Worm (Caenorhabditis elegans) whole organism, early embryonic: Measurements from ENCODE around the gene srd-69.
A peak's percentile ranks its signal among the peaks of the same experiment; 100 is the strongest.

Source experiments
- B0310.2 ChIP-seq: sonication (generic microtip); optimal IDR thresholded peaks from 2 replicates; lab custom pipeline; 2016; ENCODE audit warnings: mild to moderate bottlenecking, missing genetic modification characterization, missing compliant biosample characterization
- F13C5.2 ChIP-seq: sonication (generic microtip); optimal IDR thresholded peaks from 2 replicates; lab custom pipeline; 2017; ENCODE audit warnings: mild to moderate bottlenecking, missing genetic modification characterization, inconsistent platforms, missing compliant biosample characterization
- aly-1 ChIP-seq: sonication (generic microtip); optimal IDR thresholded peaks from 2 replicates; lab custom pipeline; 2016; ENCODE audit warnings: missing genetic modification characterization, missing compliant biosample characterization
- ama-1 ChIP-seq: fragments of 150-350 bp; optimal IDR thresholded peaks from 2 replicates; lab custom pipeline; 2014
- ceh-13 ChIP-seq: fragments of 200-800 bp; sonication (Bioruptor generic); optimal IDR thresholded peaks from 2 replicates; lab custom pipeline; 2018; ENCODE audit warnings: mild to moderate bottlenecking, missing genetic modification characterization, missing compliant biosample characterization
- ceh-36 ChIP-seq: sonication (generic microtip); optimal IDR thresholded peaks from 2 replicates; lab custom pipeline; 2016; ENCODE audit warnings: missing genetic modification characterization, inconsistent platforms, missing compliant biosample characterization
- ets-7 ChIP-seq: sonication (generic microtip); optimal IDR thresholded peaks from 2 replicates; lab custom pipeline; 2016; ENCODE audit warnings: missing genotype, missing genetic modification characterization, missing compliant biosample characterization
- flt-1 ChIP-seq: fragments of 200-800 bp; sonication (Bioruptor generic); IDR thresholded peaks from 2 replicates; pipeline ENCODE4 v1.3.6; 2022; ENCODE audit warnings: missing genetic modification characterization, missing compliant biosample characterization
- hmbx-1 ChIP-seq: sonication (generic microtip); optimal IDR thresholded peaks from 2 replicates; lab custom pipeline; 2016; ENCODE audit warnings: mild to moderate bottlenecking, missing genetic modification characterization, missing compliant biosample characterization
- hmg-4 ChIP-seq: fragments of 200-800 bp; sonication (Bioruptor generic); optimal IDR thresholded peaks from 2 replicates; lab custom pipeline; 2018; ENCODE audit warnings: mild to moderate bottlenecking, missing genetic modification characterization, missing compliant biosample characterization
- hnd-1 ChIP-seq: sonication (generic microtip); optimal IDR thresholded peaks from 2 replicates; lab custom pipeline; 2016; ENCODE audit warnings: missing genetic modification characterization, missing compliant biosample characterization
- pes-1 ChIP-seq: fragments of 200-800 bp; sonication (Bioruptor generic); IDR thresholded peaks from 2 replicates; pipeline ENCODE4 v1.3.6; 2022; ENCODE audit warnings: missing genetic modification reagents, missing genetic modification characterization, missing compliant biosample characterization
- scrt-1 ChIP-seq: fragments of 200-800 bp; sonication (Bioruptor generic); IDR thresholded peaks from 2 replicates; pipeline ENCODE4 v1.3.6; 2022; ENCODE audit warnings: missing genetic modification characterization, missing compliant biosample characterization
- sea-1 ChIP-seq: fragments of 200-800 bp; sonication (Bioruptor generic); conservative IDR thresholded peaks from 2 replicates; pipeline ENCODE4 v1.3.6; 2022; ENCODE audit warnings: missing genetic modification characterization, missing compliant biosample characterization
- tbx-11 ChIP-seq: fragments of 200-800 bp; sonication (Bioruptor generic); IDR thresholded peaks from 2 replicates; pipeline ENCODE4 v1.3.6; 2022; ENCODE audit warnings: missing genetic modification characterization, missing compliant biosample characterization
- tbx-37 ChIP-seq: fragments of 200-800 bp; sonication (Bioruptor generic); conservative IDR thresholded peaks from 2 replicates; pipeline ENCODE4 v1.3.6; 2022; ENCODE audit warnings: missing genetic modification reagents, missing genetic modification characterization, missing compliant biosample characterization
- tra-4 ChIP-seq: sonication (generic microtip); optimal IDR thresholded peaks from 2 replicates; lab custom pipeline; 2017; ENCODE audit warnings: missing genetic modification characterization, missing compliant biosample characterization

srd-69 gene

DNA sequence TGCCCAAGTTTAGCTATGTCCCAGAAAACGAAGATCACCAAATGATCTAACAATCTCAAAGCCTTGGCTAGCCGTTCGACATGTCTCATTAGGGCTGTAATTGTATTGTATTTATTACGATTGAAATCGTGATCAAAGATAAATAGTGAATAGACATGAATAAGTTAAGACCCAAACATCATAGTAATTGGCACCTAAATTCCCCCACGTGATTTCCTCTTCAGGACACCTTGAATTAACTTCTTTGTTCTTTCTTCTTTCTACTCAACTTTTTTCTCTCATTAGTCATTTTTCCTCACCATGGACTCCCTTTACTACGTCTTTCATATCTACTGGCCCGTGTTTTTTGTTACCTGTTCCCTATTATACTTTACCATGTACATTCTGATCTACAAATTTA is at the start of gene srd-69:
Gene srd-69, plus strand, starts transcription at position 301 of the 400 bp plus-strand sequence.
- TF ChIP-seq pes-1 (GFP tag; lab: Robert Waterston, UW): no peak

- no peak for TF ChIP-seq hmg-4
- no peak for TF ChIP-seq ama-1
- no peak for TF ChIP-seq hnd-1 (tag; lab: Kevin White, UChicago)
- no peak for TF ChIP-seq F13C5.2 (tag; lab: Kevin White, UChicago)
- no peak for TF ChIP-seq tbx-37 (GFP tag; lab: Robert Waterston, UW)
- no peak for TF ChIP-seq sea-1 (GFP tag; lab: Robert Waterston, UW)
- no peak for TF ChIP-seq scrt-1 (GFP tag; lab: Robert Waterston, UW)
- no peak for TF ChIP-seq aly-1 (tag; lab: Kevin White, UChicago)
- TF ChIP-seq pes-1 (GFP tag; lab: Robert Waterston, UW): no peak
- no peak for TF ChIP-seq tbx-11
- TF ChIP-seq ceh-36 (tag; lab: Kevin White, UChicago): no peak
These were observed 48.7 kb upstream of the srd-69 start, which contains the start of the genes fbxa-66 and iffb-1 for ce11 chrIII:2313985-2314494. Gene fbxa-66 (minus strand): TSS chrIII:2314035. Gene iffb-1 (plus strand): TSS chrIII:2314436.

- TF ChIP-seq aly-1 (tag; lab: Kevin White, UChicago): peak; percentile 24
- TF ChIP-seq hnd-1 (tag; lab: Kevin White, UChicago): peak; percentile 4
- TF ChIP-seq sea-1 (GFP tag; lab: Robert Waterston, UW): no peak
These were observed 48.1 kb upstream of the srd-69 start for ce11 chrIII:2314678-2315077.

- TF ChIP-seq hmg-4 (no peak), ama-1 (no peak), ceh-36 (tag; lab: Kevin White, UChicago) (no peak), hnd-1 (tag; lab: Kevin White, UChicago) (no peak), aly-1 (tag; lab: Kevin White, UChicago) (no peak), sea-1 (GFP tag; lab: Robert Waterston, UW) (no peak), B0310.2 (tag; lab: Kevin White, UChicago) (no peak), tbx-11 (no peak), ets-7 (tag; lab: Kevin White, UChicago) (no peak), tbx-37 (GFP tag; lab: Robert Waterston, UW) (no peak), pes-1 (GFP tag; lab: Robert Waterston, UW) (no peak), hmbx-1 (tag; lab: Kevin White, UChicago) (no peak), tra-4 (no peak), scrt-1 (GFP tag; lab: Robert Waterston, UW) (no peak), ceh-13 (no peak), F13C5.2 (tag; lab: Kevin White, UChicago) (no peak)
These were observed 46.3 kb upstream of the srd-69 start for ce11 chrIII:2316439-2316838.

- no peak for TF ChIP-seq pes-1 (GFP tag; lab: Robert Waterston, UW)
- no peak for TF ChIP-seq scrt-1 (GFP tag; lab: Robert Waterston, UW)
- no peak for TF ChIP-seq ets-7 (tag; lab: Kevin White, UChicago)
- TF ChIP-seq tbx-11: no peak
- no peak for TF ChIP-seq hmg-4
- no peak for TF ChIP-seq B0310.2 (tag; lab: Kevin White, UChicago)
- no peak for TF ChIP-seq tra-4
- no peak for TF ChIP-seq ama-1
- TF ChIP-seq aly-1 (tag; lab: Kevin White, UChicago): no peak
- no peak for TF ChIP-seq hnd-1 (tag; lab: Kevin White, UChicago)
These were observed 38.0 kb upstream of the srd-69 start for ce11 chrIII:2324703-2325102.

- no peak for TF ChIP-seq tbx-11
- TF ChIP-seq flt-1 (GFP tag; lab: Robert Waterston, UW): no peak
- TF ChIP-seq ets-7 (tag; lab: Kevin White, UChicago): no peak
These were observed 34.1 kb upstream of the srd-69 start for ce11 chrIII:2328612-2329011.

ce11 chrIII:2329336-2329735 is 33.4 kb upstream of the srd-69 start, which contains the start of gene Y54F10BM.12:
Gene Y54F10BM.12 (minus strand): TSS chrIII:2329679.
- TF ChIP-seq tra-4 (no peak), flt-1 (GFP tag; lab: Robert Waterston, UW) (no peak), ama-1 (no peak), hmbx-1 (tag; lab: Kevin White, UChicago) (no peak), sea-1 (GFP tag; lab: Robert Waterston, UW) (no peak), F13C5.2 (tag; lab: Kevin White, UChicago) (no peak), aly-1 (tag; lab: Kevin White, UChicago) (no peak), tbx-37 (GFP tag; lab: Robert Waterston, UW) (no peak), scrt-1 (GFP tag; lab: Robert Waterston, UW) (no peak), hmg-4 (no peak), pes-1 (GFP tag; lab: Robert Waterston, UW) (no peak), B0310.2 (tag; lab: Kevin White, UChicago) (no peak), ceh-13 (no peak)

DNA sequence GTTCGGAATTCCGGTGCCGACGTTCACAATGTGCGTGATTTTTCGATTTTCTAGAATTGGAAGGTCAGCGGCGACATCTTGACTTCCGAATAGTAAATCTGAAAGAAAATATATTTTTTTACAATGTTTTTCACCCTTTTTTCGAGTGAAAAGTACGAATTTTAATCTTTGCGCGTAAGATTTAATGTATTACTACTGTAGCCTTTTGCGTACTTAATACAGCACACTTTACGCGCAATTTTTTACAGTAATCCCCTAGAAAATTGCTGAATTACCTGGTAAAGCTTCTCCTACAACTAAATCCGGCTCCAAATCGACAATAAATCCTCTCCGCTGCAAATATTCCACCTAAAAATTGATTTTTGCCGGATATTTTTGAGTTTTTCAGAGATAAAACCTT is 32.4 kb upstream of the srd-69 start:
- TF ChIP-seq ceh-36 (tag; lab: Kevin White, UChicago) (peak; percentile 43), ets-7 (tag; lab: Kevin White, UChicago) (no peak)
